Worm (Caenorhabditis elegans): ENCODE results near the gene ufm-1.

DNA sequence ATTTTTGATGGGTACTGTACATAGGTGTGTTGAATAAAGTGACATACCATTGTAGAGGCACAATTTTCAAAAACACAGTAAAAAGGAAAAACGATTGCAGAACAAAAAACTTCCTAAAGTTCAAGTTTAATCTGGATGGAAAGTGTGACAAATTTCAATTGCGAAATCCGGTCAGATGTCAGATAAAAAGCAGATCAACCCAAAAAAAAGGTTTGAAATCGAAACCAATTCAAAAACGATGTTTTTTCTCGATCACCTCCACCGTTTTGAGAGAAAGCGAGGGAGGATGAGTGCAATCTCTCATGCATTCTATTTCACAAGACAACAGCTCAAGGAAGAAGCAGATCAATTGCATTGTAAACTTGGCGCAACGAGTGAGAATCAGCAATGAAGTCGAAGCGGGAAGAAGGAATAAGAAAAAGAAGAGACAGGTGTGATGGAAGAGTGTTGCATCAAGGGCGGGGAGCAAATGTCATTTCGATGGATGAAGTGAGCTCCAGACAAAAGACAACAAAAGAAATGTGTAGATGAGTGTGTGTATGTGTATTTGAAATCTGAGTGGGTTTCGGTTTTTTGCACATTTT is 21.4 kb downstream of the ufm-1 start:
- TF ChIP-seq ama-1 (optimal IDR thresholded peaks at IDR 0.05) (no peak), unc-62 (GFP tag; optimal IDR thresholded peaks at IDR 0.05 in 1 of 2) (no peak), unc-62 (tag; optimal IDR thresholded peaks at IDR 0.05) (no peak), fkh-10 (GFP tag; optimal IDR thresholded peaks at IDR 0.05) (no peak)

Data from whole organism, L4 larva.